Worm (Caenorhabditis elegans) whole organism, L3 larva: Measurements from ENCODE around the gene Y51B9A.8.
A peak's percentile ranks its signal among the peaks of the same experiment; 100 is the strongest.

Experiments
- ZK546.5 ChIP-seq: sonication (generic microtip); optimal IDR thresholded peaks from 2 replicates; lab custom pipeline; 2017; ENCODE audit warnings: missing biosample characterization, missing genetic modification characterization
- aly-2 ChIP-seq: fragments of 150-350 bp; optimal IDR thresholded peaks from 2 replicates; lab custom pipeline; 2014; ENCODE audit warnings: missing biosample characterization, missing genetic modification characterization
- ceh-28 ChIP-seq: fragments of 150-350 bp; optimal IDR thresholded peaks from 2 replicates; lab custom pipeline; 2014; ENCODE audit warnings: missing biosample characterization, missing genetic modification reagents, missing genetic modification characterization
- ceh-82 ChIP-seq: fragments of 150-350 bp; optimal IDR thresholded peaks from 2 replicates; lab custom pipeline; 2014; ENCODE audit warnings: missing biosample characterization, missing genetic modification characterization
- ceh-9 ChIP-seq: sonication (generic microtip); optimal IDR thresholded peaks from 2 replicates; lab custom pipeline; 2018; ENCODE audit warnings: missing biosample characterization, missing genetic modification characterization
- daf-12 ChIP-seq: fragments of 150-350 bp; optimal IDR thresholded peaks from 2 replicates; lab custom pipeline; 2014; ENCODE audit warnings: missing biosample characterization, missing genetic modification reagents, missing genetic modification characterization
- egl-27 ChIP-seq: sonication (generic microtip); optimal IDR thresholded peaks from 4 replicates; lab custom pipeline; 2017; ENCODE audit warnings: missing biosample characterization, missing genetic modification reagents, missing genetic modification characterization
- egl-5 ChIP-seq: fragments of 150-350 bp; optimal IDR thresholded peaks from 2 replicates; lab custom pipeline; 2017; ENCODE audit warnings: missing biosample characterization, missing genetic modification reagents, missing genetic modification characterization, inconsistent platforms
- elt-1 ChIP-seq: fragments of 150-350 bp; optimal IDR thresholded peaks from 2 replicates; lab custom pipeline; 2014; ENCODE audit warnings: missing biosample characterization, missing genetic modification characterization
- elt-2 ChIP-seq: sonication (generic microtip); optimal IDR thresholded peaks from 2 replicates; lab custom pipeline; 2016; ENCODE audit warnings: missing genetic modification reagents, mild to moderate bottlenecking, missing genetic modification characterization, missing compliant biosample characterization
- elt-3 ChIP-seq, 3 experiments: fragments of 150-350 bp in 1 of 3; sonication (generic microtip) in 2 of 3; optimal IDR thresholded peaks; 2 replicates in 2 of 3; 4 replicates in 1 of 3; lab custom pipeline; 2014 to 2017; ENCODE audit warnings: missing biosample characterization in 3 of 3, missing genetic modification characterization in 3 of 3
- eor-1 ChIP-seq, 2 experiments: fragments of 150-350 bp; optimal IDR thresholded peaks; 2 replicates each; lab custom pipeline; 2014 to 2018; ENCODE audit warnings: missing biosample characterization in 2 of 2, missing genetic modification characterization in 2 of 2
- fkh-10 ChIP-seq: sonication (generic microtip); optimal IDR thresholded peaks from 2 replicates; lab custom pipeline; 2017; ENCODE audit warnings: missing biosample characterization, missing genetic modification reagents, missing genetic modification characterization
- fos-1 ChIP-seq: fragments of 150-350 bp; optimal IDR thresholded peaks from 2 replicates; lab custom pipeline; 2014; ENCODE audit warnings: missing biosample characterization, missing genetic modification characterization
- lin-39 ChIP-seq: fragments of 150-350 bp; optimal IDR thresholded peaks from 2 replicates; lab custom pipeline; 2018; ENCODE audit warnings: missing biosample characterization, missing genetic modification reagents, missing genetic modification characterization
- mdl-1 ChIP-seq: fragments of 150-350 bp; optimal IDR thresholded peaks from 2 replicates; lab custom pipeline; 2014; ENCODE audit warnings: missing biosample characterization, missing genetic modification characterization
- mml-1 ChIP-seq: fragments of 150-350 bp; sonication (generic microtip); optimal IDR thresholded peaks from 3 replicates; lab custom pipeline; 2014; ENCODE audit warnings: missing biosample characterization, missing genetic modification characterization
- nfya-1 ChIP-seq: sonication (generic microtip); optimal IDR thresholded peaks from 2 replicates; lab custom pipeline; 2017; ENCODE audit warnings: missing genetic modification characterization, mild to moderate bottlenecking, missing compliant biosample characterization, antibody characterized with exemption, moderate library complexity; ENCODE audit not compliant: insufficient read depth
- nhr-11 ChIP-seq: fragments of 150-350 bp; optimal IDR thresholded peaks from 2 replicates; lab custom pipeline; 2014; ENCODE audit warnings: missing biosample characterization, missing genetic modification characterization
- nhr-12 ChIP-seq: fragments of 150-350 bp; optimal IDR thresholded peaks from 2 replicates; lab custom pipeline; 2014; ENCODE audit warnings: missing biosample characterization, missing genetic modification characterization
- nhr-23 ChIP-seq: fragments of 150-350 bp; optimal IDR thresholded peaks from 2 replicates; lab custom pipeline; 2014; ENCODE audit warnings: missing biosample characterization, missing genetic modification reagents, missing genetic modification characterization
- nhr-237 ChIP-seq: fragments of 150-350 bp; optimal IDR thresholded peaks from 2 replicates; lab custom pipeline; 2014; ENCODE audit warnings: missing biosample characterization, missing genetic modification characterization
- nhr-25 ChIP-seq: sonication (generic microtip); optimal IDR thresholded peaks from 2 replicates; lab custom pipeline; 2017; ENCODE audit warnings: missing biosample characterization, missing genetic modification characterization
- nhr-43 ChIP-seq: sonication (generic microtip); optimal IDR thresholded peaks from 2 replicates; lab custom pipeline; 2016; ENCODE audit warnings: mild to moderate bottlenecking, missing genetic modification characterization, missing compliant biosample characterization; ENCODE audit not compliant: poor library complexity, severe bottlenecking
- nhr-67 ChIP-seq: fragments of 150-350 bp; optimal IDR thresholded peaks from 2 replicates; lab custom pipeline; 2014; ENCODE audit warnings: missing biosample characterization, missing genetic modification characterization
- nhr-76 ChIP-seq: fragments of 150-350 bp; sonication (generic microtip); optimal IDR thresholded peaks from 5 replicates; lab custom pipeline; 2014; ENCODE audit warnings: missing biosample characterization, missing genetic modification characterization
- nhr-77 ChIP-seq: fragments of 150-350 bp; optimal IDR thresholded peaks from 2 replicates; lab custom pipeline; 2014; ENCODE audit warnings: missing biosample characterization, missing genetic modification characterization
- pha-4 ChIP-seq: fragments of 150-350 bp; optimal IDR thresholded peaks from 2 replicates; lab custom pipeline; 2014; ENCODE audit warnings: missing biosample characterization, missing genetic modification reagents, missing genetic modification characterization
- sea-2 ChIP-seq: fragments of 150-350 bp; sonication (generic microtip); optimal IDR thresholded peaks from 4 replicates; lab custom pipeline; 2014; ENCODE audit warnings: missing biosample characterization, missing genetic modification reagents, missing genetic modification characterization
- snpc-4 ChIP-seq: fragments of 150-350 bp; optimal IDR thresholded peaks from 2 replicates; lab custom pipeline; 2014; ENCODE audit warnings: missing biosample characterization, missing genetic modification characterization
- tbx-2 ChIP-seq: sonication (generic microtip); optimal IDR thresholded peaks from 2 replicates; lab custom pipeline; 2016; ENCODE audit warnings: mild to moderate bottlenecking, missing genetic modification characterization, missing compliant biosample characterization
- unc-39 ChIP-seq: sonication (generic microtip); optimal IDR thresholded peaks from 4 replicates; lab custom pipeline; 2017; ENCODE audit warnings: missing biosample characterization, missing genetic modification characterization
- unc-62 ChIP-seq: fragments of 150-350 bp; sonication (generic microtip); optimal IDR thresholded peaks from 4 replicates; lab custom pipeline; 2014; ENCODE audit warnings: missing biosample characterization, missing genetic modification reagents, missing genetic modification characterization
- ztf-11 ChIP-seq: fragments of 150-350 bp; optimal IDR thresholded peaks from 2 replicates; lab custom pipeline; 2014; ENCODE audit warnings: missing biosample characterization, missing genetic modification characterization
- ztf-4 ChIP-seq: fragments of 150-350 bp; optimal IDR thresholded peaks from 2 replicates; lab custom pipeline; 2014; ENCODE audit warnings: missing biosample characterization, missing genetic modification characterization

Y51B9A.8 gene

ce11 chrII:9374807-9375206 lies 23.8 kb upstream of the Y51B9A.8 start, which contains the start of gene C06C3.12:
Gene C06C3.12 (plus strand): TSS chrII:9375107.
- TF ChIP-seq nhr-25 (tag; lab: Kevin White, UChicago) = no peak
- TF ChIP-seq nhr-43 = no peak
- TF ChIP-seq elt-2 (tag; lab: Kevin White, UChicago) = peak; percentile 1
- no peak for TF ChIP-seq nhr-11 (tag; lab: Kevin White, UChicago)
- TF ChIP-seq ceh-9 (tag; lab: Kevin White, UChicago) = no peak
- TF ChIP-seq, all 47 proteins: peak for 1

- TF ChIP-seq ZK546.5 = no peak
- TF ChIP-seq nhr-23 = no peak
- no peak for TF ChIP-seq ceh-9 (tag; lab: Kevin White, UChicago)
- no peak for TF ChIP-seq nhr-77
- TF ChIP-seq egl-27 (tag; lab: Kevin White, UChicago) = no peak
- TF ChIP-seq nhr-67 (tag; lab: Kevin White, UChicago) = no peak
- no peak for TF ChIP-seq aly-2 (tag; lab: Kevin White, UChicago)
- no peak for TF ChIP-seq daf-12
- no peak for TF ChIP-seq nhr-12 (tag; lab: Kevin White, UChicago)
- TF ChIP-seq lin-39 (tag; lab: Kevin White, UChicago) = no peak
- no peak for TF ChIP-seq sea-2
- no peak for TF ChIP-seq nfya-1 (tag; lab: Kevin White, UChicago)
- TF ChIP-seq eor-1 (tag; optimal IDR thresholded peaks at IDR 0.05; lab: Kevin White, UChicago) = no peak
- TF ChIP-seq snpc-4 (tag; lab: Kevin White, UChicago) = no peak
- TF ChIP-seq mml-1 (tag; lab: Kevin White, UChicago) = no peak
Observed at ce11 chrII:9377158-9377557, 21.5 kb upstream of the Y51B9A.8 start, which contains the start of gene C06C3.10. Gene C06C3.10 (minus strand): TSS chrII:9377258.

ce11 chrII:9378174-9378573 lies 20.5 kb upstream of the Y51B9A.8 start:
- TF ChIP-seq nhr-25 (tag; lab: Kevin White, UChicago) (no peak), pha-4 (tag; lab: Kevin White, UChicago) (peak; percentile 59), elt-2 (tag; lab: Kevin White, UChicago) (peak; percentile 38)

ce11 chrII:9379796-9380195 lies 18.9 kb upstream of the Y51B9A.8 start, which contains the start of gene srh-48:
Gene srh-48 (plus strand): TSS chrII:9380096.
- TF ChIP-seq snpc-4 (tag; lab: Kevin White, UChicago) (no peak), egl-5 (tag; lab: Kevin White, UChicago) (no peak), unc-39 (tag; lab: Kevin White, UChicago) (no peak), nhr-76 (tag; lab: Kevin White, UChicago) (no peak), eor-1 (tag; optimal IDR thresholded peaks at IDR 0.05; lab: Kevin White, UChicago) (no peak), ceh-9 (tag; lab: Kevin White, UChicago) (no peak), daf-12 (no peak), unc-62 (GFP tag; lab: Kevin White, UChicago) (no peak), ceh-28 (tag; lab: Kevin White, UChicago) (no peak), elt-1 (no peak), ztf-11 (tag; lab: Kevin White, UChicago) (no peak), fos-1 (tag; lab: Kevin White, UChicago) (no peak), fkh-10 (no peak), tbx-2 (tag; lab: Kevin White, UChicago) (no peak), ztf-4 (tag; lab: Kevin White, UChicago) (no peak), nhr-237 (tag; lab: Kevin White, UChicago) (no peak), nhr-77 (no peak), elt-3 (tag; optimal IDR thresholded peaks at IDR 0.05; lab: Kevin White, UChicago) (no peak), ZK546.5 (no peak), nhr-23 (no peak)
- TF ChIP-seq, all 47 proteins: peak for 0

ce11 chrII:9385241-9385640 lies 13.4 kb upstream of the Y51B9A.8 start, which contains the start of gene C06C3.7:
Gene C06C3.7 (plus strand): TSS chrII:9385541.
- no peak for TF ChIP-seq unc-62 (GFP tag; lab: Kevin White, UChicago)
- TF ChIP-seq ZK546.5 = no peak
- no peak for TF ChIP-seq ztf-4 (tag; lab: Kevin White, UChicago)
- TF ChIP-seq unc-39 (tag; lab: Kevin White, UChicago) = no peak
- no peak for TF ChIP-seq egl-27 (tag; lab: Kevin White, UChicago)
- TF ChIP-seq nhr-11 (tag; lab: Kevin White, UChicago) = no peak
- no peak for TF ChIP-seq pha-4 (tag; lab: Kevin White, UChicago)
- TF ChIP-seq sea-2 = no peak
- TF ChIP-seq nhr-43 = no peak
- TF ChIP-seq nhr-12 (tag; lab: Kevin White, UChicago) = no peak
- TF ChIP-seq ztf-11 (tag; lab: Kevin White, UChicago) = no peak
- no peak for TF ChIP-seq mdl-1 (tag; lab: Kevin White, UChicago)
- no peak for TF ChIP-seq elt-1
- no peak for TF ChIP-seq nfya-1 (tag; lab: Kevin White, UChicago)
- TF ChIP-seq nhr-76 (tag; lab: Kevin White, UChicago) = no peak
- TF ChIP-seq fos-1 (tag; lab: Kevin White, UChicago) = no peak
- no peak for TF ChIP-seq nhr-77
- no peak for TF ChIP-seq ceh-82
- TF ChIP-seq nhr-237 (tag; lab: Kevin White, UChicago) = no peak
